Worm (Caenorhabditis elegans): ENCODE data around the gene F18E3.12.

The F18E3.12 gene

DNA sequence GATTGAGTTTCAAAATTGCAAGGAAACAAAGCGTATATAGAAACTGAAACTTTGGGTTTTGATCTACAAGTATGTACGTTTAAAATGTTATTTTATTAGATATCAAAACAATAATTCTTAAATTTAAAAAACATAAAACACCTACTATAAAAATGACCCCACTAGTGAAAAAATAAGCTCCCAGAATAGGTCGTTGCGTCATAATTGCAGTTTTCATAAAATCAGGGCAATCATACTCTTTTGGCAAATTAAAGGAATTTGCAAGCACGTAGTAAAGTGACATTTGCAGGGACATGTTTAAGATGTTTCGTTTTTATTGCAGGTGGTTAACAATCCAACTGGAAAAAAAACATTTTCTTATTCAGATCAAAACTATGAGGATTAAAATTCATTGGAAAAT, 6.3 kb upstream of the F18E3.12 start, which contains the start of gene srt-6:
Gene srt-6 (minus strand): TSS at position 295 of the 400 bp plus-strand sequence.
- TF ChIP-seq W03F9.2 (tag; optimal IDR thresholded peaks at IDR 0.05), result no peak
- no peak for TF ChIP-seq dao-5 (tag; optimal IDR thresholded peaks at IDR 0.05)
- no peak for TF ChIP-seq him-1 (tag; optimal IDR thresholded peaks at IDR 0.05)

DNA sequence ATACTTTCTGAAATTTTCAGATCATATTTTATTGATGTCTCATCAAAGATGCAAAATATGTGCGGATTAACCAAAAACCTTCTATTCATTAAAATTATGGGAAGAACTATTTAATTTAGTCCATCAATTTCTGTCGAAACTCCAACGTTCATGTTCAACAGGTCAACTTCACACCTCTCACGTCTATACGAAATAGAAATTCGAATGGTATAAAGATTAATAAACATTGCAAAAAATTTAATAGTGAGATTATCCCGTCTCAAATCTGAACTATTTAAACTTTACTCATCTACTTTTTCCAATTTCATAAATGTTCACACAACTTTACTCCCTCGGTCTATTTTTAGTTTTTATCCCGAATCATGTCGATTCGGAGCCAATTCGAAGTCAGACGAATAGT, 5.2 kb upstream of the F18E3.12 start, which contains the start of gene R13D7.2:
Gene R13D7.2 (plus strand): TSS at position 301 of the 400 bp plus-strand sequence.
- TF ChIP-seq W03F9.2 (tag; optimal IDR thresholded peaks at IDR 0.05) (no peak), him-1 (tag; optimal IDR thresholded peaks at IDR 0.05) (no peak), dao-5 (tag; optimal IDR thresholded peaks at IDR 0.05) (no peak)

DNA sequence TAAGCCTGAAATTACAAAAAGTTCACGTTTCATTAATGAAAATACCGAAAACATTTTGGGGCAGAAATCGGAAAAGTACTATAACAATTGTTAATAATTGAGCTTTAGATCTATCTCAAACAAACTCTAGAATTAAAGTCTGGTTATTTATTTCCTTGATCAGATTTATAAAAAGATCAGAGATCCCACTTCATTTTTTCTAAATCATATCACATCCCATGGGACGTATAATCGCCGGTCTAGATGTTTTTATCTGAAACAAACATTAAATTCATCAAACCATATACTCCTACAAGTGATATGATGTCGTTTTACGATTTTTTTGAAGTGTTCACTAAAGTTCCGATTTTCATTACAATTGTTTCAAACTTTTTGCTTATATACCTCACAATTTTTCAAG, 3.1 kb upstream of the F18E3.12 start, which contains the start of gene str-41:
Gene str-41 (plus strand): TSS at position 301 of the 400 bp plus-strand sequence.
- TF ChIP-seq dao-5 (tag; optimal IDR thresholded peaks at IDR 0.05) (no peak), him-1 (tag; optimal IDR thresholded peaks at IDR 0.05) (no peak), W03F9.2 (tag; optimal IDR thresholded peaks at IDR 0.05) (no peak)

DNA sequence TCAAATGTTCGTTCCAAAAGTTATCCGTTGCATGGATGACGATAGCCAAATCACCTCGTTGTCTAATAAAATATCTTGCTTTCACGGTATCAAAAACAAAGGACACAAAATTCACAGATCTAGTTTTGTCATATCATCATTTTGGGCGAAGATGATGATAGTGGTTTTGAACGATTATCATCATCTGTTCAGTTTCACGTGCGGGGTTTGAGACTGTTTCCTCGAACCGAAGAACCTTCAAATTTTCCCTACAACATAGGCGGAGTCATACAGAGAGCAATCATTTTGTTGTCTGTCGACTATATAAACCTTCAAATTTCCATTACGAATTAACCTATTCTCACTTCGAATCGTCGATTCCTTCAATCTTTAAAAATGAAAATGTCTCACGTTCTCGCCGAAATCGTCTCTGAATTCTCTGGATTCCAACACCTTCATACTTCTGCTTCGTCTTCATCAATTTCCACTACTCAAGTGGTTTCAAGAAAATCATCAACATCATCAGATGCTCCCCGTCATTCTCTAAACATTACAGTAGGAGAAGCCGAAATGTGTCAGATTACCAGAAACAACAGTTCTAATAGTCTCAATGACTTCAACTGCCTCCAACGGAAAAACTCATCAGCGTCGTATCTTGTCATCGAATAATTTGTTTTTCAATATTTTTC, 1.5 kb upstream of the F18E3.12 start, which contains the start of gene F18E3.11:
Gene F18E3.11 (plus strand): TSS at position 376 of the 668 bp plus-strand sequence.
- TF ChIP-seq him-1 (tag; optimal IDR thresholded peaks at IDR 0.05) (no peak), W03F9.2 (tag; optimal IDR thresholded peaks at IDR 0.05) (no peak), dao-5 (tag; optimal IDR thresholded peaks at IDR 0.05) (no peak)

DNA sequence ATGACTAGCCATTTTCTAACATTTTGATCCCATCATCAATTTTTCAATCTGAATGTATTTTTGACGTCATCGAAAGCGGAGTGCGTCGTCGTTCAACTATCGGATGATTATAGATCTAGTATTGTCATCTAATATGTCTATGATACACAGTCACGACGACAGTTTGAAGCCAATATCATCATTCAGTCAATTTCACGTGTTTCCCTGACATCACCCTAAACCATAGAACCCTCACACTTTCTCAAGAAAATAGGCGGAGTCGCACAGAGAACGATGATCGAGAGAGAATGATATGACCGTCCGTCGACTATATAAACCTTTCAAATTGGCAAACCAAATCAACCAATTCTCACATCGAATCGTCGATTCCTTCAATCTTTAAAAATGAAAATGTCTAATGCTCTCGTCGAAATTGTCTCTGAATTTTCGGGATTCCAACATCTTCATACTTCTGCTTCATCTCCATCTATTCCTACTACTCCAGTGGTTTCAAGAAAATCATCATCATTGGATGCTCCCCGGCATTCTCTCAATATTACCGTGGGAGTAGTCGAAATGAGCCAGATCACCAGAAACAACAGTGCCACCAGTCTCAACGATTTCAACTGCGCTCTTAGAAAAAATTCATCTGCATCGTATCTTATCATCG, 1.1 kb downstream of the F18E3.12 start, which contains the start of gene F18E3.13:
Gene F18E3.13 (plus strand): TSS at position 385 of the 649 bp plus-strand sequence.
- TF ChIP-seq dao-5 (tag; optimal IDR thresholded peaks at IDR 0.05) (no peak), W03F9.2 (tag; optimal IDR thresholded peaks at IDR 0.05) (no peak), him-1 (tag; optimal IDR thresholded peaks at IDR 0.05) (no peak)

DNA sequence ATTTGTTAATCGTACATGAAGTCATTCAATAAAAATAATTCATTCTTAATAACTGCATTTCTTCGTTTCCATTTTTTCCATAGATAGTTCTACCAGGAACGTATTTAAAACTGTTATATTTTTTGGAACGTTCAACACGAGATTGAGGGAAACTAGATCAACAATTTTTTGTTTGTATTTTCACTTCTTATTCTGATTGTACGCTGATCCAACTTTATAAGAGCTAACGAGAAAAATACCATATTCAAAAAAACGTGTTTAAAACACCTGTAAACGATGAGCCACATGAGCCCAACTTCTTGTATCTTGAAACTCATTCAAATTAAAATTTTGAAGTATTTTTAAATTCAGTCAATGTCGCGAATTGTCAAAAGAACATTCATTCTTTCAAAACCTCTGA, 1.8 kb downstream of the F18E3.12 start:
- TF ChIP-seq dao-5 (tag; optimal IDR thresholded peaks at IDR 0.05), result no peak
- no peak for TF ChIP-seq W03F9.2 (tag; optimal IDR thresholded peaks at IDR 0.05)
- no peak for TF ChIP-seq him-1 (tag; optimal IDR thresholded peaks at IDR 0.05)

DNA sequence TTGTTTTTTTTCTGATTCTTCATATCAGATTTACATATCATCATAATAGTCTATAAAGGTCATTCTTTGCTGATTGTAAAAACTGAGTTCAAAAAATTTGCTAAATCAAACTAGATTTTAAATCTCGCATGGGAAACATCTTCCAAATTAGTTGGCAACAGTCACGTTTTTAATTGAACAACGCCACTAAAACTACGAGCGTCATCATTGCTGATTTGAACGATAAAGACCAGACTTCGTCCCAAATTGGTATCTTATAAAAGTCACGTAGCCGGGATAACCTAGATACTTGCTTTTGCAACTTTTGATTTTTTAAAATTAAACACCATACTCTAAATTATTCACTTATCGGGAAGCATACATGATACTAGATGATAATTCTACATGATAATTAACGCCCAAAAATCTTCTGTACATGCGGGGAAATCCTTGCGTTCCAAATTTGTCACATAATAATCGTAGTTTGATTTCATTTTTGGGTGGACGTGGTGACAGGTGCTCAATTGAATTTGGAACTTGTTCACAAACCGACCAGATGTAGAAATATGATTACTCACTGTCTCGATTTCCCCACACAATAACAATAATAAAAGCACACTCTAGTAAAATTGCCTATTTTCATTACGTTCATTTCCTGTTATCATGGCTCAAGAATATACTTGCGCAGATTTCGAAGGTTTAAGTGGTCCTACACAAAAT, 2.4 kb downstream of the F18E3.12 start, which contains the start of gene srw-67:
Gene srw-67 (plus strand): TSS at position 643 of the 699 bp plus-strand sequence.
- no peak for TF ChIP-seq dao-5 (tag; optimal IDR thresholded peaks at IDR 0.05)
- no peak for TF ChIP-seq W03F9.2 (tag; optimal IDR thresholded peaks at IDR 0.05)
- no peak for TF ChIP-seq him-1 (tag; optimal IDR thresholded peaks at IDR 0.05)

DNA sequence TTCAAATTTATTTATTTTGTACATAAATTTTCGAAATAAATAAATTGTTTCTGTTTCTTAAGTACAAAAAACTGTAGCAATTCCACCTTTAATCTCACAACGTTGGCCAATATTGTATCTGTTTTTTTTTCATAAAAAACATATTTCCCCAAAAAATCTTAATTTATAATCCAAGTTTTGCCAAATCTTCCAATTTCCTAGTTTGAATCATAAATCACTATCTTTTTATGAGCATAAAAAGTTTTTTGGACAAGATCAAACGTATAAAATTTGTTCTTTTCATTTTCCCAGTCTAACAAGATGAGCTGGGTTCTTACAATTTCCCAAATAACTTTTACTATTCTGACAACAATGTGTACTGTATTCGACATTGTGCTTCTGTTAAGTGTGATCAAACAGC, 5.4 kb downstream of the F18E3.12 start, which contains the start of gene srxa-4:
Gene srxa-4 (plus strand): TSS at position 301 of the 400 bp plus-strand sequence.
- TF ChIP-seq dao-5 (tag; optimal IDR thresholded peaks at IDR 0.05) (no peak), him-1 (tag; optimal IDR thresholded peaks at IDR 0.05) (no peak), W03F9.2 (tag; optimal IDR thresholded peaks at IDR 0.05) (no peak)

DNA sequence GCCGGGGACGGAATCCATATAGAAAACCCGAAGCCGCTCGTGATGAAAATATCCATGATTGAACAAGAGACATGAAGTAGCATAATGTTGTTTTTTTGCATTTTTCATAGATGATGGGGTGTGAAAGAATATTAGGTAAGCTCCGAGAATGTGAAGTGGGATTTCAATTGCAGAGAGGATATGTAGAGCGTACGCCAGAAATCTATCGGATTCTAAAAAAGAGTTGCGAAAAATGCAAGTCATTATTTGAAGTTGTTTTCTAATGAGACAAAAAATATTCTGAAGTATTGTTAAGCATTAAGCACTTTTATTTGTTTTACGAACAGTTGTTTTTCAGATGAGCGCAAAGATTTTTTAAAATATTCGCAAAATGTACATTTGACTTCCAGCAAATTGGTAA, 9.6 kb downstream of the F18E3.12 start, which contains the start of gene F18E3.10:
Gene F18E3.10 (minus strand): TSS at position 101 of the 400 bp plus-strand sequence.
- no peak for TF ChIP-seq dao-5 (tag; optimal IDR thresholded peaks at IDR 0.05)
- no peak for TF ChIP-seq W03F9.2 (tag; optimal IDR thresholded peaks at IDR 0.05)
- TF ChIP-seq him-1 (tag; optimal IDR thresholded peaks at IDR 0.05), result no peak

DNA sequence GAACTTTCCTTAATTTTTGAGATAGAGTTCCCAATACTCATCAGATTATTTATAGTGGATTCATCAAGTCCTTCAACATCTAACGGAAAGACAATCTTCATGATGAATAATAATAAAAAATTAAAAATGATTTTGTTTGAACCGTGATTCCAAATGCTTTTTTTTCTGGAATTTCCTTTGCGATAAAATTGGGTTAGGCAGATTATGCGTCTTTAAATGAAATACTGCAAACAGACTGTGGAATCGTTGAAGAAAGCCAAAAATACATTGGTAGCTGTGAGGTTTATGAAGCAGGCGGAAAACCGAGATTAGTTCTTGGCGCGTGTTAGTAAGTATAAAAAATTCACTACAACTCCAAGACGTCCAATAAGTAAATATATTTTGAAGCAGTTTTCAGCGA, 11.8 kb downstream of the F18E3.12 start, which contains the start of gene srw-68:
Gene srw-68 (minus strand): TSS at position 101 of the 400 bp plus-strand sequence.
- TF ChIP-seq dao-5 (tag; optimal IDR thresholded peaks at IDR 0.05) (no peak), him-1 (tag; optimal IDR thresholded peaks at IDR 0.05) (no peak)

DNA sequence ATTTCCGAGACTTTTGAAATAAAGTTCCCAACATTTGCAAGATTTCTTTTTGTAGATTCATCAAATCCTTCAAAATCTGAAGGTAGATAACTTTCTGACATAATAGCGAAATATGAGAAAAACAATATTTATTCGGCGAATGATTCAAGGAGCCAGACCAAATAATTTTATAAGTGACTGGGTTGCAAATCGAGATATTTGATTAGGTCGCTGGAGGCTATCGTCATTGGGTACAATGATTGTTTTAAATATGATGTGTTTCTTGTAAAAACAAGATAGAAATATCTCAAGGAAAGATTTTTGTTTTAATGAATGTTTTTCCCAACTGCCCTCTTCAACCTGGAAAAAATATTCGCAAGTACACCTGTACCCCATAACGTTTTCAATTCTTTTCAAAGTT, 14.1 kb downstream of the F18E3.12 start, which contains the start of gene srw-69:
Gene srw-69 (minus strand): TSS at position 101 of the 400 bp plus-strand sequence.
- TF ChIP-seq W03F9.2 (tag; optimal IDR thresholded peaks at IDR 0.05) (no peak), dao-5 (tag; optimal IDR thresholded peaks at IDR 0.05) (no peak), him-1 (tag; optimal IDR thresholded peaks at IDR 0.05) (no peak)

DNA sequence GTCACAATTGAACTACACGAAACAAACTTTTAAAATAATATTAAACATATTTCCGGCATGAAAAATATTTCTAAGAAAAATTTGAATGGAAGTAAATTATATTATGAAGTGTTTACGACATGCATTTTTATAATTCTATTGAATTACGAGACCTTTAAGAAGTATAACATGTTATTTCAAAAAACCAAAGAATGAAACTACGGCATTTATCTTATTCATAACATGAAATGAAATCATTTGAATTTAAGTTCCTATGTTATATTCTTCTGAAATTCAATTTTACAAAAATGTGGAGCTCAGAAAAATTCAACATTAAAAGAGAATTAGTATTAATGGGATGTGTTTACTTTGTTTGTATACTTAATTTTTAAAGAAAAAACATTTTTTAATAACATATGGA, 16.2 kb downstream of the F18E3.12 start, which contains the start of gene srw-71:
Gene srw-71 (minus strand): TSS at position 101 of the 400 bp plus-strand sequence.
- no peak for TF ChIP-seq W03F9.2 (tag; optimal IDR thresholded peaks at IDR 0.05)
- TF ChIP-seq him-1 (tag; optimal IDR thresholded peaks at IDR 0.05), result no peak
- TF ChIP-seq dao-5 (tag; optimal IDR thresholded peaks at IDR 0.05), result no peak
